Fruit fly (Drosophila melanogaster) whole organism, pupa: Measurements from ENCODE around the gene CG3690.
A peak's percentile ranks its signal among the peaks of the same experiment; 100 is the strongest.

ENCODE experiments used
- CG10348 ChIP-seq: fragments of 200-800 bp; sonication (Bioruptor generic); IDR thresholded peaks from 2 replicates; pipeline ENCODE4 v1.3.6; 2022; ENCODE audit warnings: missing biosample characterization, missing genetic modification characterization
- CG12605 ChIP-seq: fragments of 200-800 bp; sonication (Bioruptor generic); IDR thresholded peaks from 2 replicates; pipeline ENCODE4 v1.3.6; 2022; ENCODE audit warnings: missing biosample characterization, missing genetic modification characterization
- CG13204 ChIP-seq: fragments of 200-800 bp; sonication (Bioruptor generic); optimal IDR thresholded peaks from 2 replicates; lab custom pipeline; 2018; ENCODE audit warnings: missing biosample characterization, mild to moderate bottlenecking, missing genetic modification characterization, moderate library complexity
- CG14655 ChIP-seq: fragments of 200-800 bp; sonication (Bioruptor generic); optimal IDR thresholded peaks from 3 replicates; lab custom pipeline; 2017; ENCODE audit warnings: mild to moderate bottlenecking, missing biosample characterization, missing genetic modification reagents, missing genetic modification characterization
- CG15710 ChIP-seq: fragments of 200-800 bp; sonication (Bioruptor generic); optimal IDR thresholded peaks from 2 replicates; lab custom pipeline; 2018; ENCODE audit warnings: missing biosample characterization, mild to moderate bottlenecking, missing genetic modification characterization, moderate library complexity
- CG17806 ChIP-seq: fragments of 200-800 bp; sonication (Bioruptor generic); optimal IDR thresholded peaks from 2 replicates; lab custom pipeline; 2018; ENCODE audit warnings: missing biosample characterization, mild to moderate bottlenecking, missing genetic modification characterization, moderate library complexity
- CG32121 ChIP-seq: fragments of 200-800 bp; sonication (Bioruptor generic); IDR thresholded peaks from 2 replicates; pipeline ENCODE4 v1.3.6; 2022; ENCODE audit warnings: missing biosample characterization, missing genetic modification characterization
- CG34367 ChIP-seq: fragments of 200-800 bp; sonication (Bioruptor generic); optimal IDR thresholded peaks from 2 replicates; lab custom pipeline; 2018; ENCODE audit warnings: missing biosample characterization, mild to moderate bottlenecking, missing genetic modification characterization
- CG4496 ChIP-seq: fragments of 200-800 bp; sonication (Bioruptor generic); IDR thresholded peaks from 3 replicates; pipeline ENCODE4 v1.3.6; 2022; ENCODE audit warnings: missing biosample characterization, missing genetic modification characterization
- CG8159 ChIP-seq: fragments of 200-800 bp; sonication (Bioruptor generic); optimal IDR thresholded peaks from 3 replicates; lab custom pipeline; 2018; ENCODE audit warnings: missing biosample characterization, mild to moderate bottlenecking, missing genetic modification characterization, moderate library complexity
- CG8301 ChIP-seq: fragments of 200-800 bp; sonication (Bioruptor generic); optimal IDR thresholded peaks from 2 replicates; lab custom pipeline; 2018; ENCODE audit warnings: missing biosample characterization, mild to moderate bottlenecking, missing genetic modification characterization
- CG9948 ChIP-seq: fragments of 200-800 bp; sonication (Bioruptor generic); optimal IDR thresholded peaks from 2 replicates; lab custom pipeline; 2018; ENCODE audit warnings: missing biosample characterization, mild to moderate bottlenecking, missing genetic modification characterization, moderate library complexity
- D1 ChIP-seq: fragments of 200-800 bp; sonication (Bioruptor generic); optimal IDR thresholded peaks from 2 replicates; lab custom pipeline; 2018; ENCODE audit warnings: missing biosample characterization, mild to moderate bottlenecking, missing genetic modification characterization, moderate library complexity
- EcR ChIP-seq: fragments of 200-800 bp; sonication (Bioruptor generic); optimal IDR thresholded peaks from 3 replicates; lab custom pipeline; 2019; ENCODE audit warnings: missing biosample characterization, missing genetic modification characterization, mild to moderate bottlenecking, moderate library complexity, missing genetic modification reagents
- Ets98B ChIP-seq: fragments of 200-800 bp; sonication (Bioruptor generic); IDR thresholded peaks from 2 replicates; pipeline ENCODE4 v1.3.6; 2022; ENCODE audit warnings: missing biosample characterization, missing genetic modification characterization
- Pif1A ChIP-seq: fragments of 200-800 bp; sonication (Bioruptor generic); optimal IDR thresholded peaks from 3 replicates; lab custom pipeline; 2016; ENCODE audit warnings: missing biosample characterization, missing genetic modification characterization
- Pif1B ChIP-seq: fragments of 200-800 bp; sonication (Bioruptor generic); optimal IDR thresholded peaks from 3 replicates; lab custom pipeline; 2016; ENCODE audit warnings: missing biosample characterization, missing genetic modification characterization
- Snoo ChIP-seq: fragments of 200-800 bp; sonication (Bioruptor generic); optimal IDR thresholded peaks from 3 replicates; lab custom pipeline; 2017; ENCODE audit warnings: missing biosample characterization, mild to moderate bottlenecking, missing genetic modification characterization, inconsistent platforms
- fd96Ca ChIP-seq: fragments of 200-800 bp; sonication (Bioruptor generic); IDR thresholded peaks from 3 replicates; pipeline ENCODE4 v1.3.6; 2022; ENCODE audit warnings: missing biosample characterization, missing genetic modification characterization
- gl ChIP-seq: fragments of 200-800 bp; sonication (Bioruptor generic); optimal IDR thresholded peaks from 2 replicates; lab custom pipeline; 2018; ENCODE audit warnings: missing biosample characterization, mild to moderate bottlenecking, missing genetic modification characterization
- rn ChIP-seq: fragments of 200-800 bp; sonication (Bioruptor generic); IDR thresholded peaks from 2 replicates; pipeline ENCODE4 v1.3.6; 2022; ENCODE audit warnings: missing biosample characterization, missing genetic modification characterization

The CG3690 gene

dm6 chrX:955873-956272 is 4.2 kb upstream of the CG3690 start:
- TF ChIP-seq CG17806 (tag; lab: Kevin White, UChicago) (peak; percentile 15), CG14655 (GFP tag; lab: Kevin White, UChicago) (peak; percentile 19), CG34367 (tag; lab: Kevin White, UChicago) (no peak), CG9948 (peak; percentile 1), CG4496 (GFP tag; lab: Robert Waterston, UW) (0 out of 3 replicates have a peak, but pooled peaks have one; percentile 17), gl (tag; lab: Kevin White, UChicago) (no peak), CG8159 (peak; percentile 27), EcR (no peak)
- TF ChIP-seq, all 21 proteins: peak for 5

- no peak for TF ChIP-seq D1 (tag; lab: Kevin White, UChicago)
- TF ChIP-seq CG14655 (GFP tag; lab: Kevin White, UChicago) = no peak
- TF ChIP-seq Pif1A (GFP tag; lab: Kevin White, UChicago) = no peak
- TF ChIP-seq Ets98B (GFP tag; lab: Robert Waterston, UW) = no peak
- no peak for TF ChIP-seq CG17806 (tag; lab: Kevin White, UChicago)
- TF ChIP-seq Pif1B = no peak
- no peak for TF ChIP-seq CG4496 (GFP tag; lab: Robert Waterston, UW)
- no peak for TF ChIP-seq CG15710 (tag; lab: Kevin White, UChicago)
- TF ChIP-seq EcR = no peak
- no peak for TF ChIP-seq CG32121 (GFP tag; lab: Robert Waterston, UW)
- no peak for TF ChIP-seq rn
- TF ChIP-seq CG9948 = no peak
- TF ChIP-seq, all 21 proteins: peak for 0
These were observed 2.1 kb upstream of the CG3690 start for dm6 chrX:953807-954206.

- TF ChIP-seq CG9948 (no peak), CG12605 (no peak), Ets98B (GFP tag; lab: Robert Waterston, UW) (no peak), CG14655 (GFP tag; lab: Kevin White, UChicago) (no peak), CG17806 (tag; lab: Kevin White, UChicago) (no peak), gl (tag; lab: Kevin White, UChicago) (no peak), CG4496 (GFP tag; lab: Robert Waterston, UW) (no peak), D1 (tag; lab: Kevin White, UChicago) (no peak), CG13204 (GFP tag; lab: Kevin White, UChicago) (no peak), CG10348 (no peak), CG8159 (no peak), rn (no peak), CG32121 (GFP tag; lab: Robert Waterston, UW) (no peak), CG8301 (tag; lab: Kevin White, UChicago) (no peak), EcR (no peak), Pif1B (no peak), CG15710 (tag; lab: Kevin White, UChicago) (no peak), fd96Ca (no peak), Snoo (no peak)
- TF ChIP-seq, all 21 proteins: peak for 0
These were observed 3.5 kb downstream of the CG3690 start for dm6 chrX:948285-948556.

dm6 chrX:947450-948284 is 4.0 kb downstream of the CG3690 start, which contains the start of gene CG3699:
Gene CG3699 (minus strand): TSS chrX:947500.
- TF ChIP-seq Pif1B (no peak), EcR (no peak), Ets98B (GFP tag; lab: Robert Waterston, UW) (no peak), CG12605 (no peak), CG32121 (GFP tag; lab: Robert Waterston, UW) (no peak), D1 (tag; lab: Kevin White, UChicago) (no peak), CG8301 (tag; lab: Kevin White, UChicago) (peak; percentile 42), CG17806 (tag; lab: Kevin White, UChicago) (peak; percentile 7), CG14655 (GFP tag; lab: Kevin White, UChicago) (no peak), Pif1A (GFP tag; lab: Kevin White, UChicago) (peak; percentile 38), gl (tag; lab: Kevin White, UChicago) (no peak), CG8159 (peak; percentile 64), CG4496 (GFP tag; lab: Robert Waterston, UW) (no peak), CG34367 (tag; lab: Kevin White, UChicago) (no peak), Snoo (peak; percentile 42), fd96Ca (no peak), CG15710 (tag; lab: Kevin White, UChicago) (peak; percentile 60), CG10348 (no peak), CG9948 (peak; percentile 25), rn (no peak), CG13204 (GFP tag; lab: Kevin White, UChicago) (no peak)

- TF ChIP-seq fd96Ca = no peak
- peak; percentile 73 for TF ChIP-seq EcR
- TF ChIP-seq CG32121 (GFP tag; lab: Robert Waterston, UW) = no peak
- TF ChIP-seq Pif1B = no peak
- no peak for TF ChIP-seq Snoo
- TF ChIP-seq CG15710 (tag; lab: Kevin White, UChicago) = no peak
These were observed 5.5 kb downstream of the CG3690 start for dm6 chrX:946162-946561.

- no peak for TF ChIP-seq Pif1B
These were observed 6.2 kb downstream of the CG3690 start, which contains the start of gene CG3703 for dm6 chrX:945446-946013. Gene CG3703 (minus strand): TSS chrX:945773.
